Fruit fly (Drosophila melanogaster): Measurements from ENCODE around the gene Cyp9f3.

Cyp9f3 gene

DNA sequence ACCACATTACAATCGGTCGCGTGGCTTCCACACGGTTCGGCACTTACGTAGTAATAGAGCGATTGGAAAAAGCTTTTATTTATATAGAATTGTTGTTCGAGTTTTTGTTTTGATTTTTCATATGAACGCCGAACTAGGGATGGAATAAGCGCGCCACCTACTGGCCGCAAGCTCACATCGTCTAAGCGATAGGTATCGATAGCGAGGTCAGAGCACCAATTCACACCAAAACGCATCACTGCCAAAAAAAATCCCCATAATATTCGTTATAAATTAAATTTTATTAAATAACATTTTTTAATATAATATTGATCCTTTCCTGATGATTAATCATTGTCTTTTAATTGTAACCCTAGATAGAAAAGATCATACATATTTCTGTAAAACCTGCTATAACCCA, 48.2 kb downstream of the Cyp9f3 start, which contains the start of gene CG10038 (continued):
- peak; percentile 76 for TF ChIP-seq HmgZ (tag; optimal IDR thresholded peaks at IDR 0.05)
- peak; percentile 55 for TF ChIP-seq CG10267 (tag; optimal IDR thresholded peaks at IDR 0.05)
- peak; percentile 52 for TF ChIP-seq CG1647 (GFP tag; optimal IDR thresholded peaks at IDR 0.05)
- peak; percentile 6 for TF ChIP-seq maf-S (GFP tag; optimal IDR thresholded peaks at IDR 0.05)
- peak; percentile 100 for TF ChIP-seq MBD-R2 (GFP tag; IDR thresholded peaks at IDR 0.05)
- TF ChIP-seq Sry-β (GFP tag; optimal IDR thresholded peaks at IDR 0.05), result peak; percentile 59
- no peak for TF ChIP-seq CG8089 (GFP tag; optimal IDR thresholded peaks at IDR 0.05)
- TF ChIP-seq CG1603 (tag; optimal IDR thresholded peaks at IDR 0.05), result peak; percentile 69
- peak; percentile 93 for TF ChIP-seq Dll (GFP tag; IDR thresholded peaks at IDR 0.05; ENCODE audit: partially characterized antibody)
- TF ChIP-seq hbn (GFP tag; IDR thresholded peaks at IDR 0.05; ENCODE audit: partially characterized antibody), result peak; percentile 90
- TF ChIP-seq CG11504 (tag; optimal IDR thresholded peaks at IDR 0.05), result peak; percentile 61
- peak; percentile 81 for TF ChIP-seq CG7357 (GFP tag; IDR thresholded peaks at IDR 0.05)
- peak in 1 of 2 experiments; percentile 15 for TF ChIP-seq chif (GFP tag; optimal IDR thresholded peaks at IDR 0.05)
- TF ChIP-seq CG14965 (GFP tag; optimal IDR thresholded peaks at IDR 0.05; ENCODE audit: borderline replicate concordance), result no peak
- peak; percentile 86 for TF ChIP-seq row (GFP tag; IDR thresholded peaks at IDR 0.05)
- TF ChIP-seq onecut (GFP tag; IDR thresholded peaks at IDR 0.05), result no peak
- no peak for TF ChIP-seq Hr39 (optimal IDR thresholded peaks at IDR 0.05)
- peak; percentile 97 for TF ChIP-seq Bgb (GFP tag; IDR thresholded peaks at IDR 0.05; ENCODE audit: partially characterized antibody)
- peak; percentile 11 for TF ChIP-seq Fer3 (tag; optimal IDR thresholded peaks at IDR 0.05)
- TF ChIP-seq CG8924 (tag; optimal IDR thresholded peaks at IDR 0.05), result peak; percentile 6
- no peak for TF ChIP-seq CG14441 (GFP tag; IDR thresholded peaks at IDR 0.05)
- peak; percentile 80; the same call in 2 of the 3 replicates for TF ChIP-seq mld (GFP tag; IDR thresholded peaks at IDR 0.05; ENCODE audit: partially characterized antibody)
- peak; percentile 93 for TF ChIP-seq Scr (GFP tag; IDR thresholded peaks at IDR 0.05; ENCODE audit: partially characterized antibody)
- TF ChIP-seq h (optimal IDR thresholded peaks at IDR 0.05), result no peak
- 0 out of 2 replicates have a peak, but pooled peaks have one; percentile 28 for TF ChIP-seq ara (GFP tag; IDR thresholded peaks at IDR 0.05)
- TF ChIP-seq vnd (GFP tag; IDR thresholded peaks at IDR 0.05; ENCODE audit: partially characterized antibody), result peak; percentile 92
- peak; percentile 45 for TF ChIP-seq mam (GFP tag; optimal IDR thresholded peaks at IDR 0.05)
- TF ChIP-seq CG30020 (tag; optimal IDR thresholded peaks at IDR 0.05), result peak; percentile 38
- TF ChIP-seq fd3F (GFP tag; optimal IDR thresholded peaks at IDR 0.05), result no peak
- peak; percentile 91 for TF ChIP-seq Doc3 (GFP tag; IDR thresholded peaks at IDR 0.05; ENCODE audit: partially characterized antibody)
- peak; percentile 3 for TF ChIP-seq CG10654 (GFP tag; optimal IDR thresholded peaks at IDR 0.05)
- TF ChIP-seq CG10209 (GFP tag; optimal IDR thresholded peaks at IDR 0.05), result no peak
- peak; percentile 80 for TF ChIP-seq CG14860 (GFP tag; IDR thresholded peaks at IDR 0.05; ENCODE audit: partially characterized antibody)
- peak; percentile 79 for TF ChIP-seq CG15514 (GFP tag; optimal IDR thresholded peaks at IDR 0.05)
- TF ChIP-seq wek (GFP tag; optimal IDR thresholded peaks at IDR 0.05), result peak; percentile 31
- TF ChIP-seq zfh2 (GFP tag; optimal IDR thresholded peaks at IDR 0.05), result peak; percentile 37
- TF ChIP-seq dmrt99B (tag; optimal IDR thresholded peaks at IDR 0.05), result no peak
- no peak for TF ChIP-seq exex (tag; optimal IDR thresholded peaks at IDR 0.05)
- no peak for TF ChIP-seq rib (GFP tag; IDR thresholded peaks at IDR 0.05)
- peak; percentile 94 for TF ChIP-seq unc-4 (GFP tag; IDR thresholded peaks at IDR 0.05; ENCODE audit: partially characterized antibody)
- TF ChIP-seq nerfin-2 (GFP tag; IDR thresholded peaks at IDR 0.05; ENCODE audit: partially characterized antibody), result peak; percentile 89
- no peak for TF ChIP-seq CG16779 (GFP tag; IDR thresholded peaks at IDR 0.05)
- TF ChIP-seq lilli (GFP tag; optimal IDR thresholded peaks at IDR 0.05), result peak; percentile 59
- TF ChIP-seq HLH3B (GFP tag; IDR thresholded peaks at IDR 0.05), result no peak
- TF ChIP-seq knrl (GFP tag; IDR thresholded peaks at IDR 0.05; ENCODE audit: partially characterized antibody), result peak; percentile 96
- peak; percentile 42; the same call in 1 of the 3 replicates for TF ChIP-seq H15 (GFP tag; IDR thresholded peaks at IDR 0.05)
- peak; percentile 44 for TF ChIP-seq Hsf (GFP tag; optimal IDR thresholded peaks at IDR 0.05)
- no peak for TF ChIP-seq CG32767 (GFP tag; IDR thresholded peaks at IDR 0.05)
- peak; percentile 45 for TF ChIP-seq YL-1 (GFP tag; optimal IDR thresholded peaks at IDR 0.05)
- peak; percentile 28 for TF ChIP-seq sqz (GFP tag; optimal IDR thresholded peaks at IDR 0.05)

All from whole organism, embryonic.